Worm (Caenorhabditis elegans): Measurements from ENCODE around the gene Y67D2.2.

ce11 chrIII:1614412-1614811 is 55.8 kb downstream of the Y67D2.2 start:
- no peak for TF ChIP-seq snpc-4 (tag; optimal IDR thresholded peaks at IDR 0.05)
- no peak for TF ChIP-seq lin-13 (GFP tag; optimal IDR thresholded peaks at IDR 0.05)
- no peak for TF ChIP-seq ama-1 (optimal IDR thresholded peaks at IDR 0.05)
- TF ChIP-seq ceh-82 (tag; optimal IDR thresholded peaks at IDR 0.05), result no peak
- no peak for TF ChIP-seq ztf-4 (tag; optimal IDR thresholded peaks at IDR 0.05)
- TF ChIP-seq mab-5 (tag; optimal IDR thresholded peaks at IDR 0.05), result no peak
- TF ChIP-seq nhr-12 (tag; optimal IDR thresholded peaks at IDR 0.05), result no peak
- TF ChIP-seq unc-62 (GFP tag; optimal IDR thresholded peaks at IDR 0.05), result no peak
- no peak for TF ChIP-seq fos-1 (tag; optimal IDR thresholded peaks at IDR 0.05)
- TF ChIP-seq ZK546.5 (tag; optimal IDR thresholded peaks at IDR 0.05), result no peak
- no peak for TF ChIP-seq nhr-25 (tag; optimal IDR thresholded peaks at IDR 0.05)
- TF ChIP-seq zag-1 (tag; optimal IDR thresholded peaks at IDR 0.05), result no peak
- TF ChIP-seq R02D3.7 (tag; optimal IDR thresholded peaks at IDR 0.05), result no peak
- no peak for TF ChIP-seq ztf-1 (GFP tag; conservative IDR thresholded peaks at IDR 0.05)
